Fruit fly (Drosophila melanogaster) Kc167 (cell line): ENCODE results near the gene lectin-21Ca.

Experiments used
- Sin3A ChIP-seq: fragments of >200 bp; optimal IDR thresholded peaks from 2 replicates; lab custom pipeline; 2018; ENCODE audit warnings: missing external identifiers
- h ChIP-seq: fragments of >200 bp; optimal IDR thresholded peaks from 3 replicates; lab custom pipeline; 2018; ENCODE audit warnings: missing external identifiers
- insv ChIP-seq: fragments of >200 bp; optimal IDR thresholded peaks from 3 replicates; lab custom pipeline; 2018; ENCODE audit warnings: missing external identifiers
- psq ChIP-seq: fragments of >200 bp; optimal IDR thresholded peaks from 2 replicates; lab custom pipeline; 2017; ENCODE audit warnings: missing external identifiers

dm6 chr2L:668948-669581 is 44.6 kb downstream of the lectin-21Ca start:
- no peak for TF ChIP-seq Sin3A (lab: Kevin White, UChicago)
- TF ChIP-seq insv (lab: Kevin White, UChicago) = no peak
- no peak for TF ChIP-seq h (lab: Kevin White, UChicago)
- TF ChIP-seq psq (lab: Kevin White, UChicago) = no peak
